Worm (Caenorhabditis elegans) whole organism, L4 larva: ENCODE measurements around the gene dmd-6.
A peak's percentile ranks its signal among the peaks of the same experiment; 100 is the strongest.

Source experiments
- F10B5.3 ChIP-seq: sonication (generic microtip); optimal IDR thresholded peaks from 2 replicates; lab custom pipeline; 2016; ENCODE audit warnings: mild to moderate bottlenecking, missing genetic modification characterization, missing compliant biosample characterization
- F37D6.2 ChIP-seq: sonication (generic microtip); optimal IDR thresholded peaks from 2 replicates; lab custom pipeline; 2016; ENCODE audit warnings: mild to moderate bottlenecking, missing genetic modification characterization, missing compliant biosample characterization
- F49E8.2 ChIP-seq: sonication (generic microtip); optimal IDR thresholded peaks from 2 replicates; lab custom pipeline; 2016; ENCODE audit warnings: missing compliant biosample characterization, mild to moderate bottlenecking, missing genetic modification characterization, borderline replicate concordance
- R02D3.7 ChIP-seq: fragments of 150-350 bp; sonication (generic microtip); optimal IDR thresholded peaks from 3 replicates; lab custom pipeline; 2014; ENCODE audit warnings: missing biosample characterization, missing genetic modification characterization
- Y75B8A.6 ChIP-seq: fragments of 200-800 bp; sonication (Bioruptor generic); IDR thresholded peaks from 2 replicates; pipeline ENCODE4 v1.3.6; 2022; ENCODE audit warnings: missing genetic modification reagents, missing genetic modification characterization, missing compliant biosample characterization
- ZK337.2 ChIP-seq: fragments of 200-800 bp; sonication (Bioruptor generic); IDR thresholded peaks from 2 replicates; pipeline ENCODE4 v1.3.6; 2022; ENCODE audit warnings: missing genetic modification reagents, missing genetic modification characterization, missing compliant biosample characterization
- aha-1 ChIP-seq: fragments of 150-350 bp; peaks from one replicate; lab custom pipeline; 2014; ENCODE audit warnings: missing biosample characterization, missing genetic modification characterization
- arid-1 ChIP-seq: fragments of 200-800 bp; sonication (Bioruptor generic); conservative IDR thresholded peaks from 2 replicates; pipeline ENCODE4 v1.3.6; 2022; ENCODE audit warnings: missing genetic modification reagents, missing genetic modification characterization, missing compliant biosample characterization
- attf-4 ChIP-seq: sonication (generic microtip); optimal IDR thresholded peaks from 3 replicates; lab custom pipeline; 2017; ENCODE audit warnings: missing biosample characterization, missing genetic modification characterization
- ceh-20 ChIP-seq: fragments of 200-800 bp; sonication (Bioruptor generic); IDR thresholded peaks from 2 replicates; pipeline ENCODE4 v1.3.6; 2022; ENCODE audit warnings: missing genetic modification reagents, missing genetic modification characterization, missing compliant biosample characterization
- ceh-28 ChIP-seq: fragments of 150-350 bp; optimal IDR thresholded peaks from 2 replicates; lab custom pipeline; 2014; ENCODE audit warnings: missing biosample characterization, missing genetic modification reagents, missing genetic modification characterization
- daf-16 ChIP-seq, 3 experiments: sonication (generic microtip); optimal IDR thresholded peaks; 2 replicates each; lab custom pipeline; 2016 to 2017; ENCODE audit warnings: missing genetic modification characterization in 3 of 3, missing genetic modification reagents in 3 of 3, mild to moderate bottlenecking in 2 of 3, missing compliant biosample characterization in 2 of 3, missing biosample characterization in 1 of 3, moderate library complexity in 1 of 3
- dmd-6 ChIP-seq: fragments of 200-800 bp; sonication (Bioruptor generic); IDR thresholded peaks from 2 replicates; pipeline ENCODE4 v1.3.6; 2022; ENCODE audit warnings: missing genetic modification reagents, missing genetic modification characterization, missing compliant biosample characterization
- dpl-1 ChIP-seq: fragments of 150-350 bp; optimal IDR thresholded peaks from 2 replicates; lab custom pipeline; 2014; ENCODE audit warnings: missing biosample characterization, missing genetic modification reagents, missing genetic modification characterization
- egl-43 ChIP-seq: fragments of 200-800 bp; sonication (Bioruptor generic); IDR thresholded peaks from 2 replicates; pipeline ENCODE4 v1.3.6; 2022; ENCODE audit warnings: missing genetic modification reagents, missing genetic modification characterization, missing compliant biosample characterization
- hlh-11 ChIP-seq: fragments of 200-800 bp; sonication (Bioruptor generic); optimal IDR thresholded peaks from 2 replicates; lab custom pipeline; 2018; ENCODE audit warnings: mild to moderate bottlenecking, missing genetic modification characterization, missing compliant biosample characterization
- hlh-30 ChIP-seq: sonication (generic microtip); optimal IDR thresholded peaks from 2 replicates; lab custom pipeline; 2017; ENCODE audit warnings: antibody characterized with exemption, mild to moderate bottlenecking, missing genetic modification characterization, missing compliant biosample characterization; ENCODE audit not compliant: insufficient read depth
- hmg-1.1 ChIP-seq: fragments of 200-800 bp; sonication (Bioruptor generic); IDR thresholded peaks from 2 replicates; pipeline ENCODE4 v1.3.6; 2022; ENCODE audit warnings: missing genetic modification reagents, missing genetic modification characterization, missing compliant biosample characterization
- lin-15B ChIP-seq: fragments of 150-350 bp; sonication (generic microtip); optimal IDR thresholded peaks from 3 replicates; lab custom pipeline; 2014; ENCODE audit warnings: missing biosample characterization, missing genetic modification characterization
- lin-29 ChIP-seq: fragments of 200-800 bp; sonication (Bioruptor generic); IDR thresholded peaks from 2 replicates; pipeline ENCODE4 v1.3.6; 2022; ENCODE audit warnings: missing genetic modification reagents, missing genetic modification characterization, missing compliant biosample characterization
- lin-38 ChIP-seq: fragments of 200-800 bp; sonication (Bioruptor generic); IDR thresholded peaks from 2 replicates; pipeline ENCODE4 v1.3.6; 2022; ENCODE audit warnings: missing genetic modification reagents, missing genetic modification characterization, missing compliant biosample characterization
- lir-3 ChIP-seq: sonication (generic microtip); optimal IDR thresholded peaks from 2 replicates; lab custom pipeline; 2016; ENCODE audit warnings: mild to moderate bottlenecking, missing genetic modification characterization, missing compliant biosample characterization
- mep-1 ChIP-seq: fragments of 150-350 bp; sonication (generic microtip); optimal IDR thresholded peaks from 3 replicates; lab custom pipeline; 2014; ENCODE audit warnings: missing biosample characterization, missing genetic modification characterization
- mes-2 ChIP-seq: sonication (generic microtip); optimal IDR thresholded peaks from 2 replicates; lab custom pipeline; 2016; ENCODE audit warnings: missing genotype, mild to moderate bottlenecking, missing genetic modification characterization, missing compliant biosample characterization; ENCODE audit not compliant: poor library complexity, severe bottlenecking
- mxl-2 ChIP-seq: fragments of 200-800 bp; sonication (Bioruptor generic); conservative IDR thresholded peaks from 2 replicates; pipeline ENCODE4 v1.3.6; 2022; ENCODE audit warnings: missing genetic modification reagents, missing genetic modification characterization, missing compliant biosample characterization
- nhr-102 ChIP-seq: sonication (generic microtip); optimal IDR thresholded peaks from 2 replicates; lab custom pipeline; 2016; ENCODE audit warnings: mild to moderate bottlenecking, missing genetic modification characterization, moderate library complexity, missing compliant biosample characterization
- nhr-11 ChIP-seq: fragments of 150-350 bp; optimal IDR thresholded peaks from 2 replicates; lab custom pipeline; 2014; ENCODE audit warnings: missing biosample characterization, missing genetic modification characterization
- nhr-25 ChIP-seq: sonication (generic microtip); optimal IDR thresholded peaks from 2 replicates; lab custom pipeline; 2017; ENCODE audit warnings: missing genetic modification characterization, mild to moderate bottlenecking, missing compliant biosample characterization, antibody characterized with exemption, moderate library complexity, borderline replicate concordance; ENCODE audit not compliant: insufficient read depth
- nhr-28 ChIP-seq: fragments of 150-350 bp; optimal IDR thresholded peaks from 2 replicates; lab custom pipeline; 2014; ENCODE audit warnings: missing biosample characterization, missing genetic modification characterization
- nhr-42 ChIP-seq: fragments of 200-800 bp; sonication (Bioruptor generic); IDR thresholded peaks from 2 replicates; pipeline ENCODE4 v1.3.6; 2022; ENCODE audit warnings: missing genetic modification characterization, missing compliant biosample characterization
- nhr-6 ChIP-seq: fragments of 150-350 bp; optimal IDR thresholded peaks from 2 replicates; lab custom pipeline; 2014; ENCODE audit warnings: missing biosample characterization, missing genetic modification characterization
- nhr-77 ChIP-seq: fragments of 150-350 bp; optimal IDR thresholded peaks from 2 replicates; lab custom pipeline; 2014; ENCODE audit warnings: missing biosample characterization, missing genetic modification characterization
- pha-4 ChIP-seq, 2 experiments: fragments of 150-350 bp in 1 of 2; fragments of 200-800 bp in 1 of 2; sonication (Bioruptor generic) in 1 of 2; IDR thresholded peaks in 1 of 2; optimal IDR thresholded peaks in 1 of 2; 2 replicates each; pipeline versions ENCODE4 v1.3.6 to Lab custom; 2014 to 2022; ENCODE audit warnings: missing genetic modification characterization in 2 of 2, missing genetic modification reagents in 2 of 2, missing biosample characterization in 1 of 2, missing compliant biosample characterization in 1 of 2
- saeg-2 ChIP-seq: fragments of 200-800 bp; sonication (Bioruptor generic); IDR thresholded peaks from 2 replicates; pipeline ENCODE4 v1.3.6; 2022; ENCODE audit warnings: missing genetic modification reagents, missing genetic modification characterization, missing compliant biosample characterization
- skn-1 ChIP-seq: fragments of 150-350 bp; optimal IDR thresholded peaks from 2 replicates; lab custom pipeline; 2014; ENCODE audit warnings: missing biosample characterization, missing genetic modification characterization
- snpc-4 ChIP-seq: fragments of 150-350 bp; optimal IDR thresholded peaks from 2 replicates; lab custom pipeline; 2014; ENCODE audit warnings: missing biosample characterization, missing genetic modification characterization
- spr-1 ChIP-seq: sonication (generic microtip); optimal IDR thresholded peaks from 2 replicates; lab custom pipeline; 2016; ENCODE audit warnings: mild to moderate bottlenecking, missing genetic modification characterization, missing compliant biosample characterization
- tra-1 ChIP-seq: fragments of 200-800 bp; sonication (Bioruptor generic); IDR thresholded peaks from 2 replicates; pipeline ENCODE4 v1.3.6; 2022; ENCODE audit warnings: missing genetic modification reagents, missing genetic modification characterization, missing compliant biosample characterization
- unc-130 ChIP-seq: sonication (generic microtip); optimal IDR thresholded peaks from 2 replicates; lab custom pipeline; 2016; ENCODE audit warnings: missing genetic modification reagents, missing genetic modification characterization, missing compliant biosample characterization
- unc-39 ChIP-seq: sonication (generic microtip); optimal IDR thresholded peaks from 2 replicates; lab custom pipeline; 2017; ENCODE audit warnings: missing biosample characterization, missing genetic modification characterization
- unc-62 ChIP-seq, 3 experiments: fragments of 150-350 bp in 1 of 3; sonication (generic microtip); optimal IDR thresholded peaks in 2 of 3; peaks in 1 of 3; 1 replicate in 1 of 3; 2 replicates in 2 of 3; lab custom pipeline; 2014 to 2017; ENCODE audit warnings: missing biosample characterization in 3 of 3, missing genetic modification characterization in 3 of 3, missing genetic modification reagents in 3 of 3, missing genotype in 1 of 3
- vab-7 ChIP-seq: fragments of 200-800 bp; sonication (Bioruptor generic); IDR thresholded peaks from 2 replicates; pipeline ENCODE4 v1.3.6; 2022; ENCODE audit warnings: missing genetic modification reagents, missing genetic modification characterization, missing compliant biosample characterization
- zfp-3 ChIP-seq: fragments of 200-800 bp; sonication (Bioruptor generic); conservative IDR thresholded peaks from 2 replicates; pipeline ENCODE4 v1.3.6; 2022; ENCODE audit warnings: missing genetic modification reagents, missing genetic modification characterization, missing compliant biosample characterization
- zip-11 ChIP-seq: fragments of 200-800 bp; sonication (Bioruptor generic); IDR thresholded peaks from 2 replicates; pipeline ENCODE4 v1.3.6; 2022; ENCODE audit warnings: missing genetic modification characterization, missing compliant biosample characterization
- ztf-11 ChIP-seq: fragments of 150-350 bp; optimal IDR thresholded peaks from 2 replicates; lab custom pipeline; 2014; ENCODE audit warnings: missing biosample characterization, missing genetic modification characterization

Gene dmd-6

DNA sequence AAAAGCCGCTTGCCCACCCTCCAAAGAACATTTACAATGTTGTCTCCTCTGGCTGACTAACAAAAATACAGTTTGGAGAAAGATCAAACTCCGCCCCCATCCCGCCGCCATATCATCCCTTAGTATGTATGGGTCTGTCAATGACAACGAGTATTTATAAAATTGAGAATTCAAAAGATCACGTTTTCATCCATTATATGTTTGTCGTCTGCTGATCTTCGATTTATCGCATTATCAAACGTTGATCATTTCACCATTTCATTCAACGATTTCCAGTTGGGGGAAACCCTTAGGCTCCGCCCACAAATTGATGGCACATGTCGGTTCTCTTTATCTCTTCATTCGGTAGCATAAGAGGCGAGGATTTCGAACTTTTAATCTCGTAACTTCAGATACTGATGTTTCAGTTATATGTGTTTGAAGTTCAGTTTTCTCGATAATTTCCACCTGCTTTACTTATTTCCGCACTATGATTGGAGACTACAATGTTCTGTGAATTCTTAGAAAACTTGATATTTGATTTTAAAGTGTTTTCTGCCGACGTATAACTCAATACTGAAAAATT is 2.1 kb upstream of the dmd-6 start (continued):
- TF ChIP-seq skn-1 (no peak), dpl-1 (GFP tag; lab: Kevin White, UChicago) (no peak), snpc-4 (tag; lab: Kevin White, UChicago) (no peak), nhr-6 (tag; lab: Kevin White, UChicago) (peak; percentile 11), F49E8.2 (no peak), saeg-2 (GFP tag; lab: Robert Waterston, UW) (no peak), ceh-28 (no peak), nhr-77 (tag; lab: Kevin White, UChicago) (no peak), pha-4 (GFP tag; IDR thresholded peaks at IDR 0.05; lab: Robert Waterston, UW) (no peak), pha-4 (tag; optimal IDR thresholded peaks at IDR 0.05; lab: Kevin White, UChicago) (no peak), dmd-6 (GFP tag; lab: Robert Waterston, UW) (peak; percentile 68), R02D3.7 (tag; lab: Kevin White, UChicago) (no peak), F37D6.2 (tag; lab: Kevin White, UChicago) (no peak), nhr-11 (tag; lab: Kevin White, UChicago) (peak; percentile 8), Y75B8A.6 (no peak), lin-29 (GFP tag; lab: Robert Waterston, UW) (no peak), nhr-25 (tag; lab: Kevin White, UChicago) (no peak), lir-3 (tag; lab: Kevin White, UChicago) (no peak)

ce11 chrIV:14617059-14617458 is 656 bp downstream of the dmd-6 start:
- TF ChIP-seq nhr-102 (tag; lab: Kevin White, UChicago) = no peak
- TF ChIP-seq daf-16 (GFP tag; optimal IDR thresholded peaks at IDR 0.05; lab: Kevin White, UChicago) = no peak
- peak; percentile 2 for TF ChIP-seq daf-16 (tag; optimal IDR thresholded peaks at IDR 0.05; lab: Kevin White, UChicago)
- TF ChIP-seq arid-1 = no peak
- no peak for TF ChIP-seq attf-4 (tag; lab: Kevin White, UChicago)
- no peak for TF ChIP-seq lin-15B (tag; lab: Kevin White, UChicago)
- TF ChIP-seq unc-39 (tag; lab: Kevin White, UChicago) = no peak
- no peak for TF ChIP-seq ZK337.2 (GFP tag; lab: Robert Waterston, UW)
- TF ChIP-seq lin-38 = no peak
- no peak for TF ChIP-seq ceh-20
- no peak for TF ChIP-seq zfp-3
- no peak for TF ChIP-seq F10B5.3 (tag; lab: Kevin White, UChicago)
- no peak for TF ChIP-seq nhr-42 (GFP tag; lab: Robert Waterston, UW)
- no peak for TF ChIP-seq spr-1 (tag; lab: Kevin White, UChicago)
- peak; percentile 72 for TF ChIP-seq nhr-28 (tag; lab: Kevin White, UChicago)
- TF ChIP-seq unc-130 = no peak
- TF ChIP-seq aha-1 (tag; lab: Kevin White, UChicago) = peak; percentile 90
- no peak for TF ChIP-seq mep-1 (tag; lab: Kevin White, UChicago)
- TF ChIP-seq zip-11 = no peak
- TF ChIP-seq snpc-4 (tag; lab: Kevin White, UChicago) = no peak
- no peak for TF ChIP-seq ztf-11 (tag; lab: Kevin White, UChicago)
- TF ChIP-seq egl-43 (GFP tag; lab: Robert Waterston, UW) = no peak

DNA sequence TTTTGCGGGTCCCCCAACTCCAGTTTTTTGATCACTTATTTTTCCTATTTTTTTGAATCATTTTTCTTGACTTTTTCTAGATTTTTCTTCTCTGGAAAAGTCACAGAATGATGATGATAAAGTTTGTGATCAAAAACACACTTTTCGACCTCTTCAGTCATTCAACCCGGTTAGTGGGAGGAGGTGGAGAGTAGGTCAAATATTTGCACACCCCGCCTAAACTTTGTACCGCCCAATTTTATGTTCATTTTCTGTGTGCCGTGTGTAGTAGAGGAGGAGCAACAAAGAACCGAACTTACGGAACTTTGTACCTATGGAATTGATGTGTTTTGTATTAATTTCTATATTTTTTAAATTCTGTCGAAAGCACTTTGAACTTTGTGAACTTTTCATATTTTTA is 1.1 kb downstream of the dmd-6 start:
- TF ChIP-seq zip-11 = no peak
- TF ChIP-seq unc-62 (GFP tag; optimal IDR thresholded peaks at IDR 0.05 in 1 of 2; lab: Kevin White, UChicago) = peak in 1 of 2 experiments; percentile 77
- no peak for TF ChIP-seq unc-62 (tag; optimal IDR thresholded peaks at IDR 0.05; lab: Kevin White, UChicago)
- no peak for TF ChIP-seq zfp-3
- TF ChIP-seq unc-39 (tag; lab: Kevin White, UChicago) = no peak
- TF ChIP-seq hlh-30 = peak; percentile 14
- TF ChIP-seq hmg-1.1 = 0 out of 2 replicates have a peak, but pooled peaks have one; percentile 7
- 0 out of 2 replicates have a peak, but pooled peaks have one; percentile 18 for TF ChIP-seq Y75B8A.6
- TF ChIP-seq dmd-6 (GFP tag; lab: Robert Waterston, UW) = peak; percentile 57
- no peak for TF ChIP-seq F10B5.3 (tag; lab: Kevin White, UChicago)
- peak; percentile 35 for TF ChIP-seq nhr-28 (tag; lab: Kevin White, UChicago)
- no peak for TF ChIP-seq vab-7 (GFP tag; lab: Robert Waterston, UW)
- TF ChIP-seq mes-2 (tag; lab: Kevin White, UChicago) = no peak
- TF ChIP-seq pha-4 (GFP tag; IDR thresholded peaks at IDR 0.05; lab: Robert Waterston, UW) = 0 out of 2 replicates have a peak, but pooled peaks have one; percentile 12
- no peak for TF ChIP-seq pha-4 (tag; optimal IDR thresholded peaks at IDR 0.05; lab: Kevin White, UChicago)
- TF ChIP-seq mxl-2 (GFP tag; lab: Robert Waterston, UW) = no peak
- TF ChIP-seq R02D3.7 (tag; lab: Kevin White, UChicago) = no peak
- no peak for TF ChIP-seq arid-1
- TF ChIP-seq unc-130 = no peak
- peak; percentile 26 for TF ChIP-seq hlh-11
- no peak for TF ChIP-seq tra-1 (GFP tag; lab: Robert Waterston, UW)
